Fruit fly (Drosophila melanogaster) whole organism, embryonic: ENCODE results near the gene pav.

Source experiments
- Aef1 ChIP-seq: fragments of 200-800 bp; sonication (Bioruptor generic); IDR thresholded peaks from 3 replicates; pipeline ENCODE4 v1.3.6; 2022; ENCODE audit warnings: missing biosample characterization, missing genetic modification characterization
- Awh ChIP-seq: fragments of 200-800 bp; sonication (Bioruptor generic); IDR thresholded peaks from 2 replicates; pipeline ENCODE4, ENCODE4 v1.3.6; 2022; ENCODE audit warnings: missing biosample characterization, missing genetic modification characterization
- Blimp-1 ChIP-seq: fragments of 200-800 bp; sonication (Bioruptor generic); optimal IDR thresholded peaks from 3 replicates; lab custom pipeline; 2018; ENCODE audit warnings: missing biosample characterization, missing genetic modification characterization, mild to moderate bottlenecking, moderate library complexity, missing genetic modification reagents
- CG10654 ChIP-seq: fragments of 200-800 bp; sonication (Bioruptor generic); optimal IDR thresholded peaks from 2 replicates; lab custom pipeline; 2016; ENCODE audit warnings: missing biosample characterization, missing genetic modification characterization
- CG12219 ChIP-seq: fragments of 200-800 bp; sonication (Bioruptor generic); optimal IDR thresholded peaks from 3 replicates; lab custom pipeline; 2018; ENCODE audit warnings: missing biosample characterization, mild to moderate bottlenecking, missing genetic modification characterization
- CG15011 ChIP-seq: fragments of 200-800 bp; sonication (Bioruptor generic); optimal IDR thresholded peaks from 3 replicates; lab custom pipeline; 2018; ENCODE audit warnings: missing biosample characterization, mild to moderate bottlenecking, missing genetic modification characterization
- CG17912 ChIP-seq: fragments of 200-800 bp; sonication (Bioruptor generic); optimal IDR thresholded peaks from 2 replicates; lab custom pipeline; 2018; ENCODE audit warnings: missing biosample characterization, mild to moderate bottlenecking, missing genetic modification characterization
- CG2116 ChIP-seq: fragments of 200-800 bp; sonication (Bioruptor generic); optimal IDR thresholded peaks from 3 replicates; lab custom pipeline; 2018; ENCODE audit warnings: missing biosample characterization, mild to moderate bottlenecking, missing genetic modification characterization
- CG32772 ChIP-seq: fragments of 200-800 bp; sonication (Bioruptor generic); IDR thresholded peaks from 2 replicates; pipeline ENCODE4 v1.3.6; 2022; ENCODE audit warnings: missing biosample characterization, missing genetic modification characterization
- CG34224 ChIP-seq: fragments of 200-800 bp; sonication (Bioruptor generic); IDR thresholded peaks from 3 replicates; pipeline ENCODE4 v1.3.6; 2022; ENCODE audit warnings: missing biosample characterization, missing genetic modification characterization; ENCODE audit not compliant: partially characterized antibody
- CG4360 ChIP-seq: fragments of 200-800 bp; sonication (Bioruptor generic); IDR thresholded peaks from 2 replicates; pipeline ENCODE4 v1.3.6; 2022; ENCODE audit warnings: missing biosample characterization, missing genetic modification characterization
- CG4730 ChIP-seq: fragments of 200-800 bp; sonication (Bioruptor generic); IDR thresholded peaks from 2 replicates; pipeline ENCODE4 v1.3.6; 2022; ENCODE audit warnings: missing biosample characterization, missing genetic modification characterization
- CG4820 ChIP-seq: fragments of 200-800 bp; sonication (Bioruptor generic); optimal IDR thresholded peaks from 3 replicates; lab custom pipeline; 2016; ENCODE audit warnings: missing biosample characterization, missing genetic modification characterization
- CG6175 ChIP-seq: fragments of 200-800 bp; sonication (Bioruptor generic); IDR thresholded peaks from 3 replicates; pipeline ENCODE4 v1.3.6; 2022; ENCODE audit warnings: missing biosample characterization, missing genetic modification characterization
- CG6272 ChIP-seq: fragments of 200-800 bp; sonication (Bioruptor generic); IDR thresholded peaks from 2 replicates; pipeline ENCODE4 v1.3.6; 2022; ENCODE audit warnings: missing biosample characterization, missing genetic modification characterization
- CG8388 ChIP-seq: fragments of 200-800 bp; sonication (Bioruptor generic); optimal IDR thresholded peaks from 2 replicates; lab custom pipeline; 2019; ENCODE audit warnings: missing biosample characterization, mild to moderate bottlenecking, missing genetic modification characterization, moderate library complexity
- CG8478 ChIP-seq: fragments of >200 bp; optimal IDR thresholded peaks from 2 replicates; lab custom pipeline; 2018
- CG8924 ChIP-seq: fragments of 200-800 bp; optimal IDR thresholded peaks from 3 replicates; lab custom pipeline; 2019; ENCODE audit warnings: missing biosample characterization, mild to moderate bottlenecking, missing genetic modification characterization, moderate library complexity
- CG9437 ChIP-seq: fragments of 200-800 bp; sonication (Bioruptor generic); optimal IDR thresholded peaks from 2 replicates; lab custom pipeline; 2018; ENCODE audit warnings: missing biosample characterization, mild to moderate bottlenecking, missing genetic modification characterization
- D ChIP-seq, 2 experiments: fragments of 200-800 bp in 1 of 2; fragments of >200 bp in 1 of 2; sonication (Bioruptor generic) in 1 of 2; optimal IDR thresholded peaks; 2 replicates in 1 of 2; 3 replicates in 1 of 2; lab custom pipeline; 2017; ENCODE audit warnings: mild to moderate bottlenecking in 1 of 2, missing biosample characterization in 1 of 2, missing genetic modification characterization in 1 of 2, missing genetic modification reagents in 1 of 2
- Elba2 ChIP-seq: fragments of 200-800 bp; sonication (Bioruptor generic); optimal IDR thresholded peaks from 3 replicates; lab custom pipeline; 2016; ENCODE audit warnings: missing biosample characterization, missing genetic modification characterization
- Gug ChIP-seq: fragments of 200-800 bp; sonication (Bioruptor generic); IDR thresholded peaks from 4 replicates; pipeline ENCODE4 v1.3.6; 2022; ENCODE audit warnings: missing biosample characterization, missing genetic modification characterization
- H15 ChIP-seq: fragments of 200-800 bp; sonication (Bioruptor generic); IDR thresholded peaks from 3 replicates; pipeline ENCODE4 v1.3.6; 2022; ENCODE audit warnings: missing biosample characterization, missing genetic modification characterization
- H2.0 ChIP-seq: fragments of 200-800 bp; sonication (Bioruptor generic); IDR thresholded peaks from 2 replicates; pipeline ENCODE4 v1.3.6; 2022; ENCODE audit warnings: missing biosample characterization, missing genetic modification characterization
- HLHmδ ChIP-seq: fragments of 200-800 bp; sonication (Bioruptor generic); optimal IDR thresholded peaks from 2 replicates; lab custom pipeline; 2018; ENCODE audit warnings: missing biosample characterization, mild to moderate bottlenecking, missing genetic modification characterization, moderate library complexity
- NC2α ChIP-seq: fragments of 200-800 bp; sonication (Bioruptor generic); optimal IDR thresholded peaks from 2 replicates; lab custom pipeline; 2016; ENCODE audit warnings: missing biosample characterization, missing genetic modification characterization
- NfI ChIP-seq: fragments of 200-800 bp; sonication (Bioruptor generic); optimal IDR thresholded peaks from 3 replicates; lab custom pipeline; 2018; ENCODE audit warnings: missing biosample characterization, mild to moderate bottlenecking, missing genetic modification characterization, moderate library complexity
- Opbp ChIP-seq: fragments of 200-800 bp; sonication (Bioruptor generic); IDR thresholded peaks from 3 replicates; pipeline ENCODE4 v1.3.6; 2022; ENCODE audit warnings: missing biosample characterization, missing genetic modification characterization; ENCODE audit not compliant: partially characterized antibody
- Ptx1 ChIP-seq: fragments of 200-800 bp; sonication (Bioruptor generic); IDR thresholded peaks from 2 replicates; pipeline ENCODE4 v1.3.6; 2022; ENCODE audit warnings: missing biosample characterization, missing genetic modification characterization
- Stat92E ChIP-seq, 3 experiments: fragments of >200 bp in 2 of 3; fragments of 200-800 bp in 1 of 3; sonication (Bioruptor generic) in 1 of 3; optimal IDR thresholded peaks; 2 replicates each; lab custom pipeline; 2017 to 2019; ENCODE audit warnings: missing biosample characterization in 3 of 3, missing genetic modification characterization in 3 of 3, mild to moderate bottlenecking in 1 of 3, moderate library complexity in 1 of 3
- abd-A ChIP-seq: fragments of 200-800 bp; sonication (Bioruptor generic); optimal IDR thresholded peaks from 3 replicates; lab custom pipeline; 2019; ENCODE audit warnings: missing biosample characterization, mild to moderate bottlenecking, missing genetic modification characterization, moderate library complexity
- al ChIP-seq: fragments of 200-800 bp; sonication (Bioruptor generic); IDR thresholded peaks from 2 replicates; pipeline ENCODE4 v1.3.6; 2022; ENCODE audit warnings: missing biosample characterization, missing genetic modification characterization
- az2 ChIP-seq: fragments of 200-800 bp; sonication (Bioruptor generic); optimal IDR thresholded peaks from 3 replicates; lab custom pipeline; 2016; ENCODE audit warnings: missing biosample characterization, missing genetic modification characterization
- bsh ChIP-seq, 2 experiments: fragments of 200-800 bp; sonication (Bioruptor generic); optimal IDR thresholded peaks; 2 replicates each; lab custom pipeline; 2017 to 2018; ENCODE audit warnings: mild to moderate bottlenecking in 2 of 2, missing biosample characterization in 2 of 2, missing genetic modification characterization in 2 of 2, moderate library complexity in 1 of 2
- corto ChIP-seq: fragments of 200-800 bp; sonication (Bioruptor generic); optimal IDR thresholded peaks from 2 replicates; lab custom pipeline; 2016; ENCODE audit warnings: missing biosample characterization, mild to moderate bottlenecking, missing genetic modification characterization, moderate library complexity
- dan ChIP-seq: fragments of 200-800 bp; sonication (Bioruptor generic); IDR thresholded peaks from 2 replicates; pipeline ENCODE4 v1.3.6; 2022; ENCODE audit warnings: missing biosample characterization, missing genetic modification characterization
- dati ChIP-seq: fragments of 200-800 bp; sonication (Bioruptor generic); IDR thresholded peaks from 2 replicates; pipeline ENCODE4 v1.3.6; 2022; ENCODE audit warnings: missing biosample characterization, missing genetic modification characterization
- eve ChIP-seq, 2 experiments: fragments of >200 bp; optimal IDR thresholded peaks; 2 replicates each; lab custom pipeline; 2017; ENCODE audit warnings: missing biosample characterization in 2 of 2, missing genetic modification characterization in 2 of 2
- ind ChIP-seq: fragments of 200-800 bp; sonication (Bioruptor generic); optimal IDR thresholded peaks from 3 replicates; lab custom pipeline; 2016; ENCODE audit warnings: missing biosample characterization, missing genetic modification characterization
- inv ChIP-seq: fragments of 200-800 bp; sonication (Bioruptor generic); IDR thresholded peaks from 2 replicates; pipeline ENCODE4 v1.3.6; 2022; ENCODE audit warnings: missing biosample characterization, missing genetic modification characterization; ENCODE audit not compliant: partially characterized antibody
- kah ChIP-seq: fragments of 200-800 bp; sonication (Bioruptor generic); optimal IDR thresholded peaks from 2 replicates; lab custom pipeline; 2018; ENCODE audit warnings: missing biosample characterization, mild to moderate bottlenecking, missing genetic modification characterization
- kay ChIP-seq: fragments of 200-800 bp; sonication (Bioruptor generic); optimal IDR thresholded peaks from 2 replicates; lab custom pipeline; 2016; ENCODE audit warnings: missing biosample characterization, missing genetic modification characterization
- lilli ChIP-seq: fragments of 200-800 bp; sonication (Bioruptor generic); optimal IDR thresholded peaks from 3 replicates; lab custom pipeline; 2016; ENCODE audit warnings: missing biosample characterization, missing genetic modification characterization
- lmd ChIP-seq: fragments of 200-800 bp; sonication (Bioruptor generic); IDR thresholded peaks from 2 replicates; pipeline ENCODE4 v1.3.6; 2022; ENCODE audit warnings: missing biosample characterization, missing genetic modification characterization
- nom ChIP-seq: fragments of 200-800 bp; sonication (Bioruptor generic); optimal IDR thresholded peaks from 2 replicates; lab custom pipeline; 2017; ENCODE audit warnings: missing biosample characterization, missing genetic modification characterization, mild to moderate bottlenecking, moderate library complexity, missing genetic modification reagents
- onecut ChIP-seq: fragments of 200-800 bp; sonication (Bioruptor generic); IDR thresholded peaks from 2 replicates; pipeline ENCODE4 v1.3.6; 2022; ENCODE audit warnings: missing biosample characterization, missing genetic modification characterization
- pb ChIP-seq: fragments of 200-800 bp; sonication (Bioruptor generic); optimal IDR thresholded peaks from 3 replicates; lab custom pipeline; 2016; ENCODE audit warnings: missing biosample characterization, missing genetic modification characterization
- pros ChIP-seq: fragments of 200-800 bp; sonication (Bioruptor generic); optimal IDR thresholded peaks from 3 replicates; lab custom pipeline; 2019; ENCODE audit warnings: missing biosample characterization, mild to moderate bottlenecking, missing genetic modification characterization, moderate library complexity
- pzg ChIP-seq: fragments of 200-800 bp; sonication (Bioruptor generic); optimal IDR thresholded peaks from 3 replicates; lab custom pipeline; 2018; ENCODE audit warnings: missing biosample characterization, mild to moderate bottlenecking, missing genetic modification characterization, moderate library complexity
- salm ChIP-seq: fragments of 200-800 bp; sonication (Bioruptor generic); optimal IDR thresholded peaks from 2 replicates; lab custom pipeline; 2018; ENCODE audit warnings: missing biosample characterization, mild to moderate bottlenecking, missing genetic modification characterization

Gene pav

dm6 chr3L:4232724-4233367 lies 9.7 kb upstream of the pav start (continued):
- no peak for TF ChIP-seq H2.0 (GFP tag; lab: Robert Waterston, UW)
- no peak for TF ChIP-seq CG8388 (GFP tag; lab: Kevin White, UChicago)
- TF ChIP-seq Elba2 (GFP tag; lab: Kevin White, UChicago), result no peak
- TF ChIP-seq CG6272 (GFP tag; lab: Robert Waterston, UW), result no peak
- TF ChIP-seq H15 (GFP tag; lab: Robert Waterston, UW), result no peak
- no peak for TF ChIP-seq dan
- TF ChIP-seq al (GFP tag; lab: Robert Waterston, UW), result no peak
- no peak for TF ChIP-seq CG32772 (GFP tag; lab: Robert Waterston, UW)
- TF ChIP-seq D (optimal IDR thresholded peaks at IDR 0.05; lab: Kevin White, UChicago), result no peak
- peak; percentile 14 for TF ChIP-seq D (GFP tag; optimal IDR thresholded peaks at IDR 0.05; lab: Kevin White, UChicago)
- TF ChIP-seq Blimp-1, result peak; percentile 1
- TF ChIP-seq eve (GFP tag; optimal IDR thresholded peaks at IDR 0.05; lab: Kevin White, UChicago), result peak in 1 of 2 experiments; percentile 5
- peak; percentile 37 for TF ChIP-seq lilli (GFP tag; lab: Kevin White, UChicago)
- no peak for TF ChIP-seq CG15011 (GFP tag; lab: Kevin White, UChicago)
- TF ChIP-seq CG4820 (GFP tag; lab: Kevin White, UChicago), result no peak
- no peak for TF ChIP-seq onecut (GFP tag; lab: Robert Waterston, UW)
- no peak for TF ChIP-seq Gug (GFP tag; lab: Robert Waterston, UW)
- TF ChIP-seq CG17912 (GFP tag; lab: Kevin White, UChicago), result no peak
- TF ChIP-seq bsh (GFP tag; optimal IDR thresholded peaks at IDR 0.05; lab: Kevin White, UChicago), result no peak
- TF ChIP-seq ind (GFP tag; lab: Kevin White, UChicago), result no peak
- no peak for TF ChIP-seq dati
- no peak for TF ChIP-seq CG2116
- no peak for TF ChIP-seq pb (GFP tag; lab: Kevin White, UChicago)
- TF ChIP-seq Stat92E (GFP tag; optimal IDR thresholded peaks at IDR 0.05; lab: Kevin White, UChicago), result no peak
- no peak for TF ChIP-seq CG6175 (GFP tag; lab: Robert Waterston, UW)
- TF ChIP-seq pzg (GFP tag; lab: Kevin White, UChicago), result no peak
- TF ChIP-seq lmd (GFP tag; lab: Robert Waterston, UW), result no peak
- TF ChIP-seq Awh, result no peak
- TF ChIP-seq corto (GFP tag; lab: Kevin White, UChicago), result no peak
- TF ChIP-seq CG8478, result no peak
- no peak for TF ChIP-seq salm (tag; lab: Kevin White, UChicago)
- TF ChIP-seq nom, result no peak
- no peak for TF ChIP-seq NfI (GFP tag; lab: Kevin White, UChicago)
- no peak for TF ChIP-seq CG4360
- peak; percentile 19 for TF ChIP-seq CG8924 (tag; lab: Kevin White, UChicago)

- TF ChIP-seq Ptx1 (GFP tag; lab: Robert Waterston, UW) (no peak), HLHmδ (GFP tag; lab: Kevin White, UChicago) (peak; percentile 36), CG4730 (GFP tag; lab: Robert Waterston, UW) (no peak), pros (no peak), CG9437 (no peak), CG10654 (GFP tag; lab: Kevin White, UChicago) (no peak), CG34224 (no peak), kay (GFP tag; lab: Kevin White, UChicago) (no peak), abd-A (tag; lab: Kevin White, UChicago) (peak; percentile 28), az2 (GFP tag; lab: Kevin White, UChicago) (no peak), inv (GFP tag; lab: Robert Waterston, UW) (no peak), NC2α (GFP tag; lab: Kevin White, UChicago) (no peak), CG12219 (GFP tag; lab: Kevin White, UChicago) (no peak), kah (GFP tag; lab: Kevin White, UChicago) (no peak), Opbp (no peak), Aef1 (GFP tag; lab: Robert Waterston, UW) (no peak)
Measured at dm6 chr3L:4233603-4234277, 8.8 kb upstream of the pav start.
